Worm (Caenorhabditis elegans): Measurements from ENCODE around the gene F55A11.11.

Gene F55A11.11

ce11 chrV:11782809-11783440 lies at the start of gene F55A11.11 (continued):
- TF ChIP-seq F10B5.3 (tag; optimal IDR thresholded peaks at IDR 0.05) (peak; percentile 76), lin-13 (GFP tag; optimal IDR thresholded peaks at IDR 0.05) (peak; percentile 87), php-3 (GFP tag; IDR thresholded peaks at IDR 0.05) (peak; percentile 93), nhr-42 (GFP tag; IDR thresholded peaks at IDR 0.05) (peak; percentile 91), saeg-2 (GFP tag; IDR thresholded peaks at IDR 0.05) (peak; percentile 91)

ce11 chrV:11733460-11733859 lies 49.5 kb upstream of the F55A11.11 start, which contains the start of gene npp-22:
npp-22 (minus strand) TSS chrV:11733472.
- TF ChIP-seq arid-1 (GFP tag; conservative IDR thresholded peaks at IDR 0.05) (no peak), nhr-102 (tag; optimal IDR thresholded peaks at IDR 0.05) (no peak), set-16 (GFP tag; IDR thresholded peaks at IDR 0.05) (no peak), aha-1 (tag) (no peak), php-3 (GFP tag; IDR thresholded peaks at IDR 0.05) (no peak), lim-7 (GFP tag; IDR thresholded peaks at IDR 0.05) (no peak), Y75B8A.6 (GFP tag; IDR thresholded peaks at IDR 0.05) (no peak), dpl-1 (GFP tag; optimal IDR thresholded peaks at IDR 0.05) (peak; percentile 94), hlh-11 (tag; optimal IDR thresholded peaks at IDR 0.05) (no peak), unc-130 (GFP tag; optimal IDR thresholded peaks at IDR 0.05) (no peak), ceh-44 (GFP tag; IDR thresholded peaks at IDR 0.05) (no peak), snpc-4 (tag; optimal IDR thresholded peaks at IDR 0.05) (no peak), attf-4 (tag; optimal IDR thresholded peaks at IDR 0.05) (no peak), vab-7 (GFP tag; IDR thresholded peaks at IDR 0.05) (no peak), rbr-2 (tag; optimal IDR thresholded peaks at IDR 0.05) (peak; percentile 36), nhr-42 (GFP tag; IDR thresholded peaks at IDR 0.05) (no peak), ctbp-1 (GFP tag; IDR thresholded peaks at IDR 0.05) (no peak), lsy-2 (tag; optimal IDR thresholded peaks at IDR 0.05) (no peak), F37D6.2 (tag; optimal IDR thresholded peaks at IDR 0.05) (no peak), daf-12 (tag; optimal IDR thresholded peaks at IDR 0.05) (no peak), F26F4.8 (GFP tag; conservative IDR thresholded peaks at IDR 0.05) (no peak), nhr-111 (GFP tag; optimal IDR thresholded peaks at IDR 0.05) (no peak), mdt-29 (GFP tag; IDR thresholded peaks at IDR 0.05) (no peak), F44E2.7 (GFP tag; IDR thresholded peaks at IDR 0.05) (no peak), zip-11 (GFP tag; IDR thresholded peaks at IDR 0.05) (no peak), dmd-6 (GFP tag; IDR thresholded peaks at IDR 0.05) (no peak), mep-1 (tag; optimal IDR thresholded peaks at IDR 0.05) (no peak), nhr-6 (tag; optimal IDR thresholded peaks at IDR 0.05) (peak; percentile 34), cey-2 (tag; optimal IDR thresholded peaks at IDR 0.05; ENCODE audit: borderline replicate concordance, insufficient read depth) (no peak), nhr-28 (tag; optimal IDR thresholded peaks at IDR 0.05) (peak; percentile 19), ceh-32 (tag; optimal IDR thresholded peaks at IDR 0.05; ENCODE audit: poor library complexity) (no peak), lin-15B (tag; optimal IDR thresholded peaks at IDR 0.05) (no peak), zip-2 (tag; optimal IDR thresholded peaks at IDR 0.05) (no peak), hmg-1.1 (GFP tag; IDR thresholded peaks at IDR 0.05) (no peak), nhr-11 (tag; optimal IDR thresholded peaks at IDR 0.05) (no peak), lin-38 (GFP tag; IDR thresholded peaks at IDR 0.05) (peak; percentile 91), nhr-237 (tag; optimal IDR thresholded peaks at IDR 0.05) (no peak), spr-1 (tag; optimal IDR thresholded peaks at IDR 0.05) (no peak), T20F7.1 (GFP tag; optimal IDR thresholded peaks at IDR 0.05) (peak; percentile 41), saeg-2 (GFP tag; IDR thresholded peaks at IDR 0.05) (no peak), daf-8 (GFP tag; IDR thresholded peaks at IDR 0.05) (no peak), pha-4 (GFP tag; IDR thresholded peaks at IDR 0.05) (no peak), pha-4 (tag; optimal IDR thresholded peaks at IDR 0.05) (peak; percentile 67), daf-19 (GFP tag; conservative IDR thresholded peaks at IDR 0.05) (no peak), mes-2 (tag; optimal IDR thresholded peaks at IDR 0.05; ENCODE audit: poor library complexity, severe bottlenecking) (no peak), Y48G9A.11 (GFP tag; IDR thresholded peaks at IDR 0.05) (no peak)
